Worm (Caenorhabditis elegans): Measurements from ENCODE around the gene nhr-175.

- TF ChIP-seq blmp-1 (tag; optimal IDR thresholded peaks at IDR 0.05), result no peak
- TF ChIP-seq ztf-11 (tag; optimal IDR thresholded peaks at IDR 0.05), result no peak
- no peak for TF ChIP-seq sem-2 (GFP tag; optimal IDR thresholded peaks at IDR 0.05)
- no peak for TF ChIP-seq nhr-2 (tag; optimal IDR thresholded peaks at IDR 0.05)
- TF ChIP-seq unc-62 (GFP tag; optimal IDR thresholded peaks at IDR 0.05), result no peak
These were observed 6.8 kb downstream of the nhr-175 start for ce11 chrV:13873323-13873722.

Data from whole organism, mixed stage, embryonic.